Fruit fly (Drosophila melanogaster) whole organism, embryonic: Measurements from ENCODE around the gene CG10185.
A peak's percentile ranks its signal among the peaks of the same experiment; 100 is the strongest.

ENCODE experiments used
- Aef1 ChIP-seq: fragments of 200-800 bp; sonication (Bioruptor generic); IDR thresholded peaks from 3 replicates; pipeline ENCODE4 v1.3.6; 2022; ENCODE audit warnings: missing biosample characterization, missing genetic modification characterization
- Asciz ChIP-seq: fragments of 200-800 bp; sonication (Bioruptor generic); optimal IDR thresholded peaks from 2 replicates; lab custom pipeline; 2017; ENCODE audit warnings: missing biosample characterization, mild to moderate bottlenecking, missing genetic modification characterization, missing genetic modification reagents
- Atf6 ChIP-seq: fragments of 200-800 bp; sonication (Bioruptor generic); IDR thresholded peaks from 2 replicates; pipeline ENCODE4 v1.3.6; 2022; ENCODE audit warnings: missing biosample characterization, missing genetic modification characterization
- BEAF-32 ChIP-seq: fragments of 200-800 bp; sonication (Bioruptor generic); optimal IDR thresholded peaks from 3 replicates; lab custom pipeline; 2017; ENCODE audit warnings: missing biosample characterization, missing genetic modification characterization, mild to moderate bottlenecking, moderate library complexity, missing genetic modification reagents
- CG10209 ChIP-seq: fragments of 200-800 bp; sonication (Bioruptor generic); optimal IDR thresholded peaks from 3 replicates; lab custom pipeline; 2017; ENCODE audit warnings: missing biosample characterization, mild to moderate bottlenecking, missing genetic modification characterization, missing genetic modification reagents
- CG1024 ChIP-seq: fragments of 200-800 bp; sonication (Bioruptor generic); IDR thresholded peaks from 2 replicates; pipeline ENCODE4 v1.3.6; 2022; ENCODE audit warnings: missing biosample characterization, missing genetic modification characterization
- CG10543 ChIP-seq: fragments of 200-800 bp; sonication (Bioruptor generic); optimal IDR thresholded peaks from 3 replicates; lab custom pipeline; 2017; ENCODE audit warnings: missing biosample characterization, mild to moderate bottlenecking, missing genetic modification characterization, moderate library complexity
- CG10565 ChIP-seq: fragments of 200-800 bp; sonication (Bioruptor generic); optimal IDR thresholded peaks from 3 replicates; lab custom pipeline; 2016; ENCODE audit warnings: missing biosample characterization, mild to moderate bottlenecking, missing genetic modification characterization
- CG1233 ChIP-seq: fragments of 200-800 bp; sonication (Bioruptor generic); optimal IDR thresholded peaks from 4 replicates; lab custom pipeline; 2018; ENCODE audit warnings: missing biosample characterization, mild to moderate bottlenecking, missing genetic modification characterization
- CG13775 ChIP-seq: fragments of 200-800 bp; sonication (Bioruptor generic); optimal IDR thresholded peaks from 3 replicates; lab custom pipeline; 2017; ENCODE audit warnings: missing biosample characterization, mild to moderate bottlenecking, missing genetic modification characterization
- CG14050 ChIP-seq: fragments of 200-800 bp; sonication (Bioruptor generic); IDR thresholded peaks from 3 replicates; pipeline ENCODE4 v1.3.6; 2022; ENCODE audit warnings: missing biosample characterization, missing genetic modification characterization
- CG1602 ChIP-seq: fragments of 200-800 bp; sonication (Bioruptor generic); optimal IDR thresholded peaks from 3 replicates; lab custom pipeline; 2016; ENCODE audit warnings: missing biosample characterization, missing genetic modification characterization
- CG16813 ChIP-seq: fragments of 200-800 bp; sonication (Bioruptor generic); IDR thresholded peaks from 3 replicates; pipeline ENCODE4 v1.3.6; 2022; ENCODE audit warnings: missing biosample characterization, missing genetic modification characterization; ENCODE audit not compliant: partially characterized antibody
- CG17912 ChIP-seq: fragments of 200-800 bp; sonication (Bioruptor generic); optimal IDR thresholded peaks from 2 replicates; lab custom pipeline; 2018; ENCODE audit warnings: missing biosample characterization, mild to moderate bottlenecking, missing genetic modification characterization
- CG18476 ChIP-seq: fragments of 200-800 bp; sonication (Bioruptor generic); optimal IDR thresholded peaks from 2 replicates; lab custom pipeline; 2016; ENCODE audit warnings: missing biosample characterization, mild to moderate bottlenecking, missing genetic modification characterization
- CG30431 ChIP-seq: fragments of 200-800 bp; sonication (Bioruptor generic); optimal IDR thresholded peaks from 2 replicates; lab custom pipeline; 2017; ENCODE audit warnings: missing biosample characterization, missing genetic modification characterization
- CG4820 ChIP-seq: fragments of 200-800 bp; sonication (Bioruptor generic); optimal IDR thresholded peaks from 3 replicates; lab custom pipeline; 2016; ENCODE audit warnings: missing biosample characterization, missing genetic modification characterization
- CG7839 ChIP-seq: fragments of 200-800 bp; sonication (Bioruptor generic); optimal IDR thresholded peaks from 3 replicates; lab custom pipeline; 2018; ENCODE audit warnings: missing biosample characterization, mild to moderate bottlenecking, missing genetic modification characterization, moderate library complexity
- CG8478 ChIP-seq: fragments of >200 bp; optimal IDR thresholded peaks from 2 replicates; lab custom pipeline; 2018
- CG9215 ChIP-seq: fragments of 200-800 bp; sonication (Bioruptor generic); IDR thresholded peaks from 2 replicates; pipeline ENCODE4 v1.3.6; 2022; ENCODE audit warnings: missing biosample characterization, missing genetic modification characterization
- CG9437 ChIP-seq: fragments of 200-800 bp; sonication (Bioruptor generic); optimal IDR thresholded peaks from 2 replicates; lab custom pipeline; 2018; ENCODE audit warnings: missing biosample characterization, mild to moderate bottlenecking, missing genetic modification characterization
- Dek ChIP-seq: fragments of 200-800 bp; sonication (Bioruptor generic); optimal IDR thresholded peaks from 3 replicates; lab custom pipeline; 2019; ENCODE audit warnings: missing biosample characterization, mild to moderate bottlenecking, missing genetic modification characterization, moderate library complexity
- E2f2 ChIP-seq: fragments of 200-800 bp; sonication (Bioruptor generic); IDR thresholded peaks from 2 replicates; pipeline ENCODE4 v1.3.6; 2022; ENCODE audit warnings: missing biosample characterization, missing genetic modification characterization
- Ets97D ChIP-seq: fragments of 200-800 bp; sonication (Bioruptor generic); optimal IDR thresholded peaks from 3 replicates; lab custom pipeline; 2016; ENCODE audit warnings: missing biosample characterization, missing genetic modification characterization
- Lhr ChIP-seq: fragments of 200-800 bp; sonication (Bioruptor generic); optimal IDR thresholded peaks from 3 replicates; lab custom pipeline; 2017; ENCODE audit warnings: mild to moderate bottlenecking, missing biosample characterization, missing genetic modification reagents, missing genetic modification characterization
- Max ChIP-seq: fragments of 200-800 bp; sonication (Bioruptor generic); optimal IDR thresholded peaks from 2 replicates; lab custom pipeline; 2016; ENCODE audit warnings: missing biosample characterization, mild to moderate bottlenecking, missing genetic modification characterization
- Med ChIP-seq: fragments of 200-800 bp; sonication (Bioruptor generic); peaks from one replicate; lab custom pipeline; 2016; ENCODE audit warnings: missing biosample characterization, missing genetic modification characterization, mild to moderate bottlenecking, inconsistent platforms, moderate library complexity
- Mes4 ChIP-seq: fragments of 200-800 bp; sonication (Bioruptor generic); optimal IDR thresholded peaks from 2 replicates; lab custom pipeline; 2016; ENCODE audit warnings: missing biosample characterization, missing genetic modification characterization
- NK7.1 ChIP-seq: fragments of 200-800 bp; sonication (Bioruptor generic); optimal IDR thresholded peaks from 3 replicates; lab custom pipeline; 2016; ENCODE audit warnings: missing biosample characterization, missing genetic modification characterization
- Taf1 ChIP-seq: fragments of 200-800 bp; sonication (Bioruptor generic); IDR thresholded peaks from 2 replicates; pipeline ENCODE4 v1.3.6; 2022; ENCODE audit warnings: missing biosample characterization, missing genetic modification characterization
- Xrp1 ChIP-seq: fragments of 200-800 bp; sonication (Bioruptor generic); IDR thresholded peaks from 2 replicates; pipeline ENCODE4 v1.3.6; 2022; ENCODE audit warnings: missing biosample characterization, missing genetic modification characterization
- ab ChIP-seq: fragments of 200-800 bp; sonication (Bioruptor generic); optimal IDR thresholded peaks from 2 replicates; lab custom pipeline; 2016; ENCODE audit warnings: missing biosample characterization, missing genetic modification characterization
- abd-A ChIP-seq: fragments of 200-800 bp; sonication (Bioruptor generic); optimal IDR thresholded peaks from 3 replicates; lab custom pipeline; 2019; ENCODE audit warnings: missing biosample characterization, mild to moderate bottlenecking, missing genetic modification characterization, moderate library complexity
- aop ChIP-seq: fragments of 200-800 bp; sonication (Bioruptor generic); IDR thresholded peaks from 2 replicates; pipeline ENCODE4 v1.3.6; 2022; ENCODE audit warnings: missing biosample characterization, missing genetic modification characterization
- ara ChIP-seq: fragments of 200-800 bp; sonication (Bioruptor generic); IDR thresholded peaks from 2 replicates; pipeline ENCODE4 v1.3.6; 2022; ENCODE audit warnings: missing biosample characterization, missing genetic modification characterization
- ato ChIP-seq: fragments of 200-800 bp; sonication (Bioruptor generic); IDR thresholded peaks from 2 replicates; pipeline ENCODE4 v1.3.6; 2022; ENCODE audit warnings: missing biosample characterization, missing genetic modification characterization; ENCODE audit not compliant: partially characterized antibody
- cad ChIP-seq: fragments of >200 bp; optimal IDR thresholded peaks from 2 replicates; lab custom pipeline; 2017; ENCODE audit warnings: missing biosample characterization, missing genetic modification characterization
- dmrt99B ChIP-seq: fragments of 200-800 bp; sonication (Bioruptor generic); optimal IDR thresholded peaks from 2 replicates; lab custom pipeline; 2018; ENCODE audit warnings: missing biosample characterization, mild to moderate bottlenecking, missing genetic modification characterization, moderate library complexity
- lola ChIP-seq, 3 experiments: fragments of >200 bp in 2 of 3; fragments of 200-800 bp in 1 of 3; sonication (Bioruptor generic) in 1 of 3; optimal IDR thresholded peaks; 2 replicates each; lab custom pipeline; 2017 to 2019; ENCODE audit warnings: missing biosample characterization in 3 of 3, missing genetic modification characterization in 3 of 3, mild to moderate bottlenecking in 1 of 3, moderate library complexity in 1 of 3
- onecut ChIP-seq: fragments of 200-800 bp; sonication (Bioruptor generic); IDR thresholded peaks from 2 replicates; pipeline ENCODE4 v1.3.6; 2022; ENCODE audit warnings: missing biosample characterization, missing genetic modification characterization
- otp ChIP-seq: fragments of 200-800 bp; sonication (Bioruptor generic); IDR thresholded peaks from 3 replicates; pipeline ENCODE4, ENCODE4 v1.3.6; 2022; ENCODE audit warnings: missing biosample characterization, missing genetic modification characterization
- rib ChIP-seq: fragments of 200-800 bp; sonication (Bioruptor generic); IDR thresholded peaks from 2 replicates; pipeline ENCODE4 v1.3.6; 2022; ENCODE audit warnings: missing biosample characterization, missing genetic modification characterization
- row ChIP-seq: fragments of 200-800 bp; sonication (Bioruptor generic); IDR thresholded peaks from 3 replicates; pipeline ENCODE4 v1.3.6; 2022; ENCODE audit warnings: missing biosample characterization, missing genetic modification characterization
- run ChIP-seq: fragments of 200-800 bp; sonication (Bioruptor generic); optimal IDR thresholded peaks from 3 replicates; lab custom pipeline; 2018; ENCODE audit warnings: missing biosample characterization, mild to moderate bottlenecking, missing genetic modification characterization
- sc ChIP-seq, 3 experiments: fragments of >200 bp in 2 of 3; fragments of 200-800 bp in 1 of 3; sonication (Bioruptor generic) in 1 of 3; optimal IDR thresholded peaks; 2 replicates in 2 of 3; 3 replicates in 1 of 3; lab custom pipeline; 2017; ENCODE audit warnings: mild to moderate bottlenecking in 1 of 3, missing biosample characterization in 1 of 3, missing genetic modification characterization in 1 of 3, missing genetic modification reagents in 1 of 3
- sens-2 ChIP-seq: fragments of 200-800 bp; sonication (Bioruptor generic); IDR thresholded peaks from 2 replicates; pipeline ENCODE4 v1.3.6; 2022; ENCODE audit warnings: missing biosample characterization, missing genetic modification characterization
- seq ChIP-seq: fragments of 200-800 bp; sonication (Bioruptor generic); IDR thresholded peaks from 2 replicates; pipeline ENCODE4 v1.3.6; 2022; ENCODE audit warnings: missing biosample characterization, missing genetic modification characterization
- sim ChIP-seq: fragments of 200-800 bp; sonication (Bioruptor generic); IDR thresholded peaks from 2 replicates; pipeline ENCODE4 v1.3.6; 2022; ENCODE audit warnings: missing biosample characterization, missing genetic modification characterization
- sug ChIP-seq: fragments of 200-800 bp; optimal IDR thresholded peaks from 2 replicates; lab custom pipeline; 2019; ENCODE audit warnings: missing biosample characterization, mild to moderate bottlenecking, missing genetic modification characterization, moderate library complexity
- ttk ChIP-seq: fragments of 200-800 bp; sonication (Bioruptor generic); IDR thresholded peaks from 2 replicates; pipeline ENCODE4 v2.1.2; 2022; ENCODE audit warnings: missing biosample characterization, missing genetic modification characterization
- usp ChIP-seq: fragments of >200 bp; optimal IDR thresholded peaks from 2 replicates; lab custom pipeline; 2017; ENCODE audit warnings: missing biosample characterization, missing genetic modification characterization

Gene CG10185

DNA sequence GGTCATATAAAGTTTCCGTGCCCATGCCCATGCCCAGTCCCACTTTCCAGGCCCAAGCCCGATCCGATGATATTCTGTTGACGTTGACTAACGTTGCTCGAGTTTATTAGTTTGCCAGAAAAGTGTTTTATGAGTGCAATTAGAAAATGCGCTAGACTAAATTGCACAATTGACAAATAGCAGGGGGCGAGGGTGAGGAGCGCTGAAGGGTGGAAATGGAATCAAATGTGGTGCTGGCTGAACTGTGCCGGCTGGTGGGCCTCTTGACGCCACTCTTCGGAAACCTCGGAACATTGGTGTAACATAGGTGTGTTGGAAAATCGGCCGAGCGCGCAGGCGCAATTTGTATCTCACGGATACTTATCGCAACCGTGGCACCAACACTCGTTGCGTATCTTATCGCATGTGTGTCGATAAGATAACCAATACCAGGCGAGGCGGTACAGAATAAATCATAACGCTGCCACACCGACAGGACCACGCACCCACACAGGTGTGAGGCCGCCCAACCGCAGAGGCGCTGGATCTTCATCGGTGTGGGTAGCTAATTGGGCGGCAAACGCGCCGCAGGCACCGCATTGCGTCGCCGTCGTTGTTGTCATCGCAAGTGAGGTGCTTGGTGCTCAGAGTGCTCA is 55.6 kb downstream of the CG10185 start (continued):
- no peak for TF ChIP-seq E2f2 (GFP tag; lab: Robert Waterston, UW)
- TF ChIP-seq ato (GFP tag; lab: Robert Waterston, UW): no peak
- TF ChIP-seq Asciz (GFP tag; lab: Kevin White, UChicago): peak; percentile 51
- TF ChIP-seq cad: no peak
- no peak for TF ChIP-seq Aef1 (GFP tag; lab: Robert Waterston, UW)
- TF ChIP-seq sc (optimal IDR thresholded peaks at IDR 0.05; lab: Kevin White, UChicago): no peak
- TF ChIP-seq sc (GFP tag; optimal IDR thresholded peaks at IDR 0.05; lab: Kevin White, UChicago): no peak
- peak; percentile 35 for TF ChIP-seq dmrt99B (tag; lab: Kevin White, UChicago)
- TF ChIP-seq abd-A (tag; lab: Kevin White, UChicago): no peak
- TF ChIP-seq seq: no peak
- no peak for TF ChIP-seq Xrp1 (GFP tag; lab: Robert Waterston, UW)
- TF ChIP-seq CG10543 (GFP tag; lab: Kevin White, UChicago): peak; percentile 82
- no peak for TF ChIP-seq Taf1
- peak; percentile 16 for TF ChIP-seq CG7839 (tag; lab: Kevin White, UChicago)
- TF ChIP-seq Ets97D (GFP tag; lab: Kevin White, UChicago): no peak
- TF ChIP-seq otp: no peak
- no peak for TF ChIP-seq CG13775 (GFP tag; lab: Kevin White, UChicago)
- no peak for TF ChIP-seq CG10565 (GFP tag; lab: Kevin White, UChicago)
- no peak for TF ChIP-seq aop
- no peak for TF ChIP-seq Max
- TF ChIP-seq CG10209 (GFP tag; lab: Kevin White, UChicago): no peak
- TF ChIP-seq sug: peak; percentile 83
- TF ChIP-seq ab (GFP tag; lab: Kevin White, UChicago): no peak
- TF ChIP-seq CG1024 (GFP tag; lab: Robert Waterston, UW): no peak
- no peak for TF ChIP-seq rib (GFP tag; lab: Robert Waterston, UW)
- TF ChIP-seq ttk (GFP tag; lab: Robert Waterston, UW): no peak
- TF ChIP-seq CG1602 (GFP tag; lab: Kevin White, UChicago): no peak
- TF ChIP-seq CG8478: peak; percentile 74
- TF ChIP-seq lola (GFP tag; optimal IDR thresholded peaks at IDR 0.05; lab: Kevin White, UChicago): no peak
- TF ChIP-seq CG18476: no peak
- no peak for TF ChIP-seq Atf6
- no peak for TF ChIP-seq CG30431 (GFP tag; lab: Kevin White, UChicago)
- no peak for TF ChIP-seq BEAF-32
- TF ChIP-seq CG1233: peak; percentile 4
- TF ChIP-seq CG9437 (GFP tag; lab: Kevin White, UChicago): no peak
- no peak for TF ChIP-seq Lhr (GFP tag; lab: Kevin White, UChicago)
- no peak for TF ChIP-seq CG16813 (GFP tag; lab: Robert Waterston, UW)
- TF ChIP-seq ara (GFP tag; lab: Robert Waterston, UW): no peak
- TF ChIP-seq onecut (GFP tag; lab: Robert Waterston, UW): no peak
- 0 out of 3 replicates have a peak, but pooled peaks have one; percentile 24 for TF ChIP-seq CG14050 (GFP tag; lab: Robert Waterston, UW)
- no peak for TF ChIP-seq NK7.1 (GFP tag; lab: Kevin White, UChicago)
- TF ChIP-seq Med (GFP tag; lab: Kevin White, UChicago): peak; percentile 64
- TF ChIP-seq Mes4 (GFP tag; lab: Kevin White, UChicago): no peak
- TF ChIP-seq CG4820 (GFP tag; lab: Kevin White, UChicago): no peak
- no peak for TF ChIP-seq sens-2
- TF ChIP-seq run (tag; lab: Kevin White, UChicago): no peak
- no peak for TF ChIP-seq usp (GFP tag; lab: Kevin White, UChicago)
- TF ChIP-seq CG9215 (GFP tag; lab: Robert Waterston, UW): no peak
- no peak for TF ChIP-seq sim
- TF ChIP-seq row (GFP tag; lab: Robert Waterston, UW): no peak
- no peak for TF ChIP-seq Dek (tag; lab: Kevin White, UChicago)
- TF ChIP-seq CG17912 (GFP tag; lab: Kevin White, UChicago): peak; percentile 16
